Worm (Caenorhabditis elegans) whole organism, late embryonic: Measurements from ENCODE around the gene clec-37.

Experiments
- F13H6.1 ChIP-seq: sonication (generic microtip); optimal IDR thresholded peaks from 2 replicates; lab custom pipeline; 2016; ENCODE audit warnings: missing genetic modification characterization, missing compliant biosample characterization
- ama-1 ChIP-seq: fragments of 150-350 bp; optimal IDR thresholded peaks from 2 replicates; lab custom pipeline; 2014
- ceh-45 ChIP-seq: fragments of 200-800 bp; sonication (Bioruptor generic); IDR thresholded peaks from 2 replicates; pipeline ENCODE4 v1.3.6; 2022; ENCODE audit warnings: missing genetic modification reagents, missing genetic modification characterization, missing compliant biosample characterization
- fkh-10 ChIP-seq: fragments of 150-350 bp; optimal IDR thresholded peaks from 2 replicates; lab custom pipeline; 2014; ENCODE audit warnings: missing biosample characterization, missing genetic modification reagents, missing genetic modification characterization
- unc-86 ChIP-seq: sonication (generic microtip); optimal IDR thresholded peaks from 2 replicates; lab custom pipeline; 2016; ENCODE audit warnings: missing genetic modification characterization, missing compliant biosample characterization

ce11 chrV:16899355-16899754, 47.5 kb upstream of the clec-37 start, which contains the start of gene fbxa-45:
- TF ChIP-seq fkh-10 (GFP tag; lab: Kevin White, UChicago) (no peak), ama-1 (lab: Kevin White, UChicago) (no peak), unc-86 (tag; lab: Kevin White, UChicago) (no peak), F13H6.1 (no peak), ceh-45 (GFP tag; lab: Robert Waterston, UW) (no peak)
